Fruit fly (Drosophila melanogaster) whole organism, embryonic: ENCODE results near the gene RpL8.

Experiments used
- Aef1 ChIP-seq: fragments of 200-800 bp; sonication (Bioruptor generic); IDR thresholded peaks from 3 replicates; pipeline ENCODE4 v1.3.6; 2022; ENCODE audit warnings: missing biosample characterization, missing genetic modification characterization
- CG10543 ChIP-seq: fragments of 200-800 bp; sonication (Bioruptor generic); optimal IDR thresholded peaks from 3 replicates; lab custom pipeline; 2017; ENCODE audit warnings: missing biosample characterization, mild to moderate bottlenecking, missing genetic modification characterization, moderate library complexity
- CG11696 ChIP-seq: fragments of 200-800 bp; sonication (Bioruptor generic); IDR thresholded peaks from 2 replicates; pipeline ENCODE4 v1.3.6; 2022; ENCODE audit warnings: missing biosample characterization, missing genetic modification characterization
- CG12236 ChIP-seq: fragments of 200-800 bp; sonication (Bioruptor generic); optimal IDR thresholded peaks from 2 replicates; lab custom pipeline; 2016; ENCODE audit warnings: missing biosample characterization, missing genetic modification characterization
- CG12659 ChIP-seq: fragments of 200-800 bp; sonication (Bioruptor generic); optimal IDR thresholded peaks from 3 replicates; lab custom pipeline; 2017; ENCODE audit warnings: mild to moderate bottlenecking, missing biosample characterization, missing genetic modification reagents, missing genetic modification characterization
- CG13624 ChIP-seq: fragments of 200-800 bp; sonication (Bioruptor generic); optimal IDR thresholded peaks from 2 replicates; lab custom pipeline; 2016; ENCODE audit warnings: missing biosample characterization, missing genetic modification characterization
- CG14860 ChIP-seq: fragments of 200-800 bp; sonication (Bioruptor generic); IDR thresholded peaks from 3 replicates; pipeline ENCODE4 v1.3.6; 2022; ENCODE audit warnings: missing biosample characterization, missing genetic modification characterization; ENCODE audit not compliant: partially characterized antibody
- CG17568 ChIP-seq: fragments of 200-800 bp; sonication (Bioruptor generic); optimal IDR thresholded peaks from 2 replicates; lab custom pipeline; 2018; ENCODE audit warnings: missing biosample characterization, mild to moderate bottlenecking, missing genetic modification characterization, moderate library complexity
- CG17802 ChIP-seq: fragments of 200-800 bp; sonication (Bioruptor generic); optimal IDR thresholded peaks from 2 replicates; lab custom pipeline; 2018; ENCODE audit warnings: missing biosample characterization, mild to moderate bottlenecking, missing genetic modification characterization, moderate library complexity
- CG18011 ChIP-seq: fragments of 200-800 bp; sonication (Bioruptor generic); optimal IDR thresholded peaks from 2 replicates; lab custom pipeline; 2017; ENCODE audit warnings: missing biosample characterization, missing genetic modification characterization, mild to moderate bottlenecking, moderate library complexity, missing genotype
- CG6791 ChIP-seq: fragments of 200-800 bp; sonication (Bioruptor generic); IDR thresholded peaks from 3 replicates; pipeline ENCODE4 v1.3.6; 2022; ENCODE audit warnings: missing biosample characterization, missing genetic modification characterization; ENCODE audit not compliant: partially characterized antibody
- CG6813 ChIP-seq: fragments of 200-800 bp; sonication (Bioruptor generic); optimal IDR thresholded peaks from 2 replicates; lab custom pipeline; 2017; ENCODE audit warnings: missing biosample characterization, missing genetic modification characterization, mild to moderate bottlenecking, moderate library complexity, missing genetic modification reagents
- CG8089 ChIP-seq: fragments of 200-800 bp; sonication (Bioruptor generic); optimal IDR thresholded peaks from 3 replicates; lab custom pipeline; 2016; ENCODE audit warnings: missing biosample characterization, missing genetic modification characterization
- CG8765 ChIP-seq: fragments of 200-800 bp; sonication (Bioruptor generic); IDR thresholded peaks from 2 replicates; pipeline ENCODE4 v1.3.6; 2022; ENCODE audit warnings: missing biosample characterization, missing genetic modification characterization
- E2f2 ChIP-seq: fragments of 200-800 bp; sonication (Bioruptor generic); IDR thresholded peaks from 2 replicates; pipeline ENCODE4 v1.3.6; 2022; ENCODE audit warnings: missing biosample characterization, missing genetic modification characterization
- Fer3 ChIP-seq: fragments of 200-800 bp; sonication (Bioruptor generic); optimal IDR thresholded peaks from 2 replicates; lab custom pipeline; 2018; ENCODE audit warnings: missing biosample characterization, mild to moderate bottlenecking, missing genetic modification characterization, moderate library complexity
- H15 ChIP-seq: fragments of 200-800 bp; sonication (Bioruptor generic); IDR thresholded peaks from 3 replicates; pipeline ENCODE4 v1.3.6; 2022; ENCODE audit warnings: missing biosample characterization, missing genetic modification characterization
- HLHmδ ChIP-seq: fragments of 200-800 bp; sonication (Bioruptor generic); optimal IDR thresholded peaks from 2 replicates; lab custom pipeline; 2018; ENCODE audit warnings: missing biosample characterization, mild to moderate bottlenecking, missing genetic modification characterization, moderate library complexity
- Lpt ChIP-seq: fragments of >200 bp; optimal IDR thresholded peaks from 2 replicates; lab custom pipeline; 2018; ENCODE audit warnings: missing biosample characterization, missing genetic modification characterization
- MESR4 ChIP-seq: fragments of 200-800 bp; sonication (Bioruptor generic); optimal IDR thresholded peaks from 2 replicates; lab custom pipeline; 2018; ENCODE audit warnings: missing biosample characterization, mild to moderate bottlenecking, missing genetic modification characterization, moderate library complexity
- Med ChIP-seq: fragments of 200-800 bp; sonication (Bioruptor generic); peaks from one replicate; lab custom pipeline; 2016; ENCODE audit warnings: missing biosample characterization, missing genetic modification characterization, mild to moderate bottlenecking, inconsistent platforms, moderate library complexity
- Side ChIP-seq: fragments of 200-800 bp; sonication (Bioruptor generic); optimal IDR thresholded peaks from 2 replicates; lab custom pipeline; 2016; ENCODE audit warnings: missing biosample characterization, missing genetic modification characterization
- YL-1 ChIP-seq: fragments of 200-800 bp; sonication (Bioruptor generic); optimal IDR thresholded peaks from 3 replicates; lab custom pipeline; 2017; ENCODE audit warnings: missing biosample characterization, mild to moderate bottlenecking, missing genetic modification characterization
- amos ChIP-seq: fragments of 200-800 bp; sonication (Bioruptor generic); IDR thresholded peaks from 2 replicates; pipeline ENCODE4 v1.3.6; 2022; ENCODE audit warnings: missing biosample characterization, missing genetic modification characterization; ENCODE audit not compliant: partially characterized antibody
- ase ChIP-seq: fragments of 200-800 bp; sonication (Bioruptor generic); IDR thresholded peaks from 3 replicates; pipeline ENCODE4 v1.3.6; 2022; ENCODE audit warnings: missing biosample characterization, missing genetic modification characterization
- bowl ChIP-seq: fragments of 200-800 bp; sonication (Bioruptor generic); IDR thresholded peaks from 2 replicates; pipeline ENCODE4 v1.3.6; 2022; ENCODE audit warnings: missing biosample characterization, missing genetic modification characterization
- cas ChIP-seq: fragments of 200-800 bp; sonication (Bioruptor generic); IDR thresholded peaks from 2 replicates; pipeline ENCODE4 v1.3.6; 2022; ENCODE audit warnings: missing biosample characterization, missing genetic modification characterization
- chn ChIP-seq: fragments of 200-800 bp; sonication (Bioruptor generic); optimal IDR thresholded peaks from 2 replicates; lab custom pipeline; 2016; ENCODE audit warnings: missing biosample characterization, missing genetic modification characterization
- croc ChIP-seq: fragments of 200-800 bp; sonication (Bioruptor generic); conservative IDR thresholded peaks from 3 replicates; pipeline ENCODE4 v1.3.6; 2022; ENCODE audit warnings: missing biosample characterization, missing genetic modification characterization
- dm ChIP-seq: fragments of 200-800 bp; sonication (Bioruptor generic); optimal IDR thresholded peaks from 3 replicates; lab custom pipeline; 2016; ENCODE audit warnings: missing biosample characterization, missing genetic modification characterization
- ems ChIP-seq: fragments of 200-800 bp; sonication (Bioruptor generic); optimal IDR thresholded peaks from 3 replicates; lab custom pipeline; 2016; ENCODE audit warnings: missing biosample characterization, missing genetic modification characterization
- fd3F ChIP-seq: fragments of 200-800 bp; sonication (Bioruptor generic); optimal IDR thresholded peaks from 2 replicates; lab custom pipeline; 2018; ENCODE audit warnings: missing biosample characterization, mild to moderate bottlenecking, missing genetic modification characterization, moderate library complexity
- gcm2 ChIP-seq: fragments of 200-800 bp; sonication (Bioruptor generic); optimal IDR thresholded peaks from 2 replicates; lab custom pipeline; 2016; ENCODE audit warnings: missing biosample characterization, missing genetic modification characterization
- lola ChIP-seq, 3 experiments: fragments of >200 bp in 2 of 3; fragments of 200-800 bp in 1 of 3; sonication (Bioruptor generic) in 1 of 3; optimal IDR thresholded peaks; 2 replicates each; lab custom pipeline; 2017 to 2019; ENCODE audit warnings: missing biosample characterization in 3 of 3, missing genetic modification characterization in 3 of 3, mild to moderate bottlenecking in 1 of 3, moderate library complexity in 1 of 3
- mam ChIP-seq: fragments of 200-800 bp; sonication (Bioruptor generic); optimal IDR thresholded peaks from 3 replicates; lab custom pipeline; 2016; ENCODE audit warnings: missing biosample characterization, missing genetic modification characterization
- nerfin-2 ChIP-seq: fragments of 200-800 bp; sonication (Bioruptor generic); IDR thresholded peaks from 2 replicates; pipeline ENCODE4 v1.3.6; 2022; ENCODE audit warnings: missing biosample characterization, missing genetic modification characterization; ENCODE audit not compliant: partially characterized antibody
- nom ChIP-seq: fragments of 200-800 bp; sonication (Bioruptor generic); optimal IDR thresholded peaks from 2 replicates; lab custom pipeline; 2017; ENCODE audit warnings: missing biosample characterization, missing genetic modification characterization, mild to moderate bottlenecking, moderate library complexity, missing genetic modification reagents
- phol ChIP-seq: fragments of 200-800 bp; sonication (Bioruptor generic); optimal IDR thresholded peaks from 3 replicates; lab custom pipeline; 2018; ENCODE audit warnings: missing biosample characterization, mild to moderate bottlenecking, missing genetic modification characterization, moderate library complexity
- repo ChIP-seq: fragments of 200-800 bp; sonication (Bioruptor generic); optimal IDR thresholded peaks from 2 replicates; lab custom pipeline; 2016; ENCODE audit warnings: missing biosample characterization, missing genetic modification characterization
- rib ChIP-seq: fragments of 200-800 bp; sonication (Bioruptor generic); IDR thresholded peaks from 2 replicates; pipeline ENCODE4 v1.3.6; 2022; ENCODE audit warnings: missing biosample characterization, missing genetic modification characterization
- sens ChIP-seq: fragments of 200-800 bp; sonication (Bioruptor generic); peaks from one replicate; lab custom pipeline; 2016; ENCODE audit warnings: missing biosample characterization, missing genetic modification characterization
- sob ChIP-seq: fragments of 200-800 bp; sonication (Bioruptor generic); IDR thresholded peaks from 2 replicates; pipeline ENCODE4 v1.3.6; 2022; ENCODE audit warnings: missing biosample characterization, missing genetic modification characterization
- twi ChIP-seq: fragments of 200-800 bp; optimal IDR thresholded peaks from 2 replicates; lab custom pipeline; 2019; ENCODE audit warnings: missing biosample characterization, mild to moderate bottlenecking, missing genetic modification characterization, moderate library complexity
- unpg ChIP-seq: fragments of 200-800 bp; sonication (Bioruptor generic); optimal IDR thresholded peaks from 3 replicates; lab custom pipeline; 2018; ENCODE audit warnings: missing biosample characterization, mild to moderate bottlenecking, missing genetic modification characterization, moderate library complexity
- zen2 ChIP-seq: fragments of 200-800 bp; sonication (Bioruptor generic); IDR thresholded peaks from 3 replicates; pipeline ENCODE4 v1.3.6; 2022; ENCODE audit warnings: missing biosample characterization, missing genetic modification characterization; ENCODE audit not compliant: partially characterized antibody

Gene RpL8

dm6 chr3L:2585794-2586741 is 1.2 kb upstream of the RpL8 start, which contains the start of gene msn (continued):
- TF ChIP-seq Fer3 (peak; percentile 14), CG18011 (GFP tag; lab: Kevin White, UChicago) (peak; percentile 6), E2f2 (peak; percentile 30), zen2 (GFP tag; lab: Robert Waterston, UW) (peak; percentile 21; the same call in 1 of the 3 replicates), nerfin-2 (GFP tag; lab: Robert Waterston, UW) (no peak), Aef1 (GFP tag; lab: Robert Waterston, UW) (no peak), H15 (GFP tag; lab: Robert Waterston, UW) (no peak), CG6813 (GFP tag; lab: Kevin White, UChicago) (peak; percentile 37), cas (GFP tag; lab: Robert Waterston, UW) (peak; percentile 23; the same call in 1 of the 2 replicates), CG17568 (GFP tag; lab: Kevin White, UChicago) (no peak), CG14860 (GFP tag; lab: Robert Waterston, UW) (0 out of 3 replicates have a peak, but pooled peaks have one; percentile 36), lola (GFP tag; optimal IDR thresholded peaks at IDR 0.05; lab: Kevin White, UChicago) (no peak), CG17802 (tag; lab: Kevin White, UChicago) (peak; percentile 23), CG11696 (GFP tag; lab: Robert Waterston, UW) (no peak), amos (GFP tag; lab: Robert Waterston, UW) (peak; percentile 60), croc (GFP tag; lab: Robert Waterston, UW) (no peak), bowl (GFP tag; lab: Robert Waterston, UW) (no peak)

- TF ChIP-seq MESR4: peak; percentile 80
- TF ChIP-seq sens (GFP tag; lab: Kevin White, UChicago): peak; percentile 48
- no peak for TF ChIP-seq CG10543
- TF ChIP-seq Lpt (GFP tag; lab: Kevin White, UChicago): no peak
- no peak for TF ChIP-seq CG14860 (GFP tag; lab: Robert Waterston, UW)
- TF ChIP-seq YL-1 (GFP tag; lab: Kevin White, UChicago): peak; percentile 45
- TF ChIP-seq Med (GFP tag; lab: Kevin White, UChicago): no peak
- peak; percentile 38 for TF ChIP-seq dm
- TF ChIP-seq phol (tag; lab: Kevin White, UChicago): peak; percentile 28
- TF ChIP-seq CG12659 (GFP tag; lab: Kevin White, UChicago): peak; percentile 54
These were observed 284 bp downstream of the RpL8 start for dm6 chr3L:2587562-2587918.

- TF ChIP-seq nerfin-2 (GFP tag; lab: Robert Waterston, UW) (peak; percentile 38; the same call in 1 of the 2 replicates), nom (no peak), ase (GFP tag; lab: Robert Waterston, UW) (no peak), twi (tag; lab: Kevin White, UChicago) (no peak), CG14860 (GFP tag; lab: Robert Waterston, UW) (no peak), Side (GFP tag; lab: Kevin White, UChicago) (no peak), ems (GFP tag; lab: Kevin White, UChicago) (peak; percentile 19), Med (GFP tag; lab: Kevin White, UChicago) (peak; percentile 38), CG6791 (GFP tag; lab: Robert Waterston, UW) (0 out of 3 replicates have a peak, but pooled peaks have one; percentile 43), CG13624 (peak; percentile 7), sob (GFP tag; lab: Robert Waterston, UW) (no peak), chn (no peak), unpg (GFP tag; lab: Kevin White, UChicago) (no peak), CG12236 (GFP tag; lab: Kevin White, UChicago) (no peak), fd3F (GFP tag; lab: Kevin White, UChicago) (no peak), mam (no peak), cas (GFP tag; lab: Robert Waterston, UW) (no peak), CG8765 (no peak), HLHmδ (GFP tag; lab: Kevin White, UChicago) (no peak), CG8089 (GFP tag; lab: Kevin White, UChicago) (peak; percentile 6), gcm2 (no peak), repo (GFP tag; lab: Kevin White, UChicago) (no peak), rib (GFP tag; lab: Robert Waterston, UW) (no peak)
These were observed 1.1 kb downstream of the RpL8 start for dm6 chr3L:2588306-2588705.
